Worm (Caenorhabditis elegans): ENCODE results near the gene nlp-71.

DNA sequence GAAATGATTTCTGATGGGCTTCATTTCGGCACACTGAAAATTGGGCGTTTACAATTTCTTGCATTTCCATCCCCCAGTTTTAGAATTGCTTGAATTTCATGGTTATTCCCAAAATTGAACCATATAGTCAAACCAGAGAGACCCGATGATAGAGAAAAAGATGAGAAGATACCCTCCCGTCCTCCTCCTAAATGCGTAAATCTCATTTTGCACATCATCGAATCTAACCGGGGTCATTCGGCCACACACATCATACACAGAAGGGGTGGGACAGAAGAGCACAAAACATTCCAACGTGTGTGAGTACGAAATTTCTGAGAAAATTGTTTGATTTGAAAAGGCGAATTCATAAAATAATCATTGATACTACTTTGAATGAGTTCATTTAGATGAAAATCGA lies 49.8 kb downstream of the nlp-71 start:
- TF ChIP-seq lin-13 (GFP tag; optimal IDR thresholded peaks at IDR 0.05) (no peak), daf-12 (tag; optimal IDR thresholded peaks at IDR 0.05) (no peak), egl-27 (tag; optimal IDR thresholded peaks at IDR 0.05) (no peak), dpl-1 (GFP tag; optimal IDR thresholded peaks at IDR 0.05) (no peak), dmd-6 (GFP tag; IDR thresholded peaks at IDR 0.05) (no peak), F37D6.2 (tag; optimal IDR thresholded peaks at IDR 0.05) (no peak), mxl-3 (GFP tag; optimal IDR thresholded peaks at IDR 0.05) (no peak)

Data from whole organism, L4 larva.